Fruit fly (Drosophila melanogaster) whole organism, embryonic: ENCODE measurements around the gene CG9662.
A peak's percentile ranks its signal among the peaks of the same experiment; 100 is the strongest.

Experiments
- CG10147 ChIP-seq: fragments of 200-800 bp; sonication (Bioruptor generic); optimal IDR thresholded peaks from 2 replicates; lab custom pipeline; 2019; ENCODE audit warnings: missing biosample characterization, mild to moderate bottlenecking, missing genetic modification characterization, moderate library complexity
- CG10274 ChIP-seq: fragments of 200-800 bp; sonication (Bioruptor generic); optimal IDR thresholded peaks from 3 replicates; lab custom pipeline; 2017; ENCODE audit warnings: missing biosample characterization, mild to moderate bottlenecking, missing genetic modification characterization
- CG12299 ChIP-seq: fragments of 200-800 bp; sonication (Bioruptor generic); optimal IDR thresholded peaks from 2 replicates; lab custom pipeline; 2018; ENCODE audit warnings: missing biosample characterization, mild to moderate bottlenecking, missing genetic modification characterization
- CG13775 ChIP-seq: fragments of 200-800 bp; sonication (Bioruptor generic); optimal IDR thresholded peaks from 3 replicates; lab custom pipeline; 2017; ENCODE audit warnings: missing biosample characterization, mild to moderate bottlenecking, missing genetic modification characterization
- CG15479 ChIP-seq: fragments of 200-800 bp; sonication (Bioruptor generic); optimal IDR thresholded peaks from 3 replicates; lab custom pipeline; 2019; ENCODE audit warnings: missing biosample characterization, mild to moderate bottlenecking, missing genetic modification characterization, moderate library complexity
- CG17568 ChIP-seq: fragments of 200-800 bp; sonication (Bioruptor generic); optimal IDR thresholded peaks from 2 replicates; lab custom pipeline; 2018; ENCODE audit warnings: missing biosample characterization, mild to moderate bottlenecking, missing genetic modification characterization, moderate library complexity
- CG18619 ChIP-seq: fragments of 200-800 bp; sonication (Bioruptor generic); optimal IDR thresholded peaks from 3 replicates; lab custom pipeline; 2017; ENCODE audit warnings: missing biosample characterization, mild to moderate bottlenecking, missing genetic modification characterization
- CG33557 ChIP-seq: fragments of 200-800 bp; sonication (Bioruptor generic); optimal IDR thresholded peaks from 2 replicates; lab custom pipeline; 2019; ENCODE audit warnings: missing biosample characterization, mild to moderate bottlenecking, missing genetic modification characterization, moderate library complexity
- CG34376 ChIP-seq: fragments of 200-800 bp; sonication (Bioruptor generic); optimal IDR thresholded peaks from 2 replicates; lab custom pipeline; 2018; ENCODE audit warnings: missing biosample characterization, mild to moderate bottlenecking, missing genetic modification characterization
- CG4404 ChIP-seq: fragments of 200-800 bp; sonication (Bioruptor generic); IDR thresholded peaks from 2 replicates; pipeline ENCODE4 v1.3.6; 2022; ENCODE audit warnings: missing biosample characterization, missing genetic modification characterization
- CG4854 ChIP-seq: fragments of 200-800 bp; sonication (Bioruptor generic); optimal IDR thresholded peaks from 2 replicates; lab custom pipeline; 2016; ENCODE audit warnings: missing biosample characterization, missing genetic modification characterization, inconsistent platforms
- CG5180 ChIP-seq: fragments of 200-800 bp; sonication (Bioruptor generic); optimal IDR thresholded peaks from 3 replicates; lab custom pipeline; 2017; ENCODE audit warnings: missing biosample characterization, missing genetic modification characterization, mild to moderate bottlenecking, moderate library complexity, missing genetic modification reagents
- CG7786 ChIP-seq: fragments of 200-800 bp; sonication (Bioruptor generic); optimal IDR thresholded peaks from 2 replicates; lab custom pipeline; 2016; ENCODE audit warnings: missing biosample characterization, missing genetic modification characterization
- CG9215 ChIP-seq: fragments of 200-800 bp; sonication (Bioruptor generic); IDR thresholded peaks from 2 replicates; pipeline ENCODE4 v1.3.6; 2022; ENCODE audit warnings: missing biosample characterization, missing genetic modification characterization
- CG9727 ChIP-seq: fragments of 200-800 bp; sonication (Bioruptor generic); optimal IDR thresholded peaks from 3 replicates; lab custom pipeline; 2017; ENCODE audit warnings: missing biosample characterization, mild to moderate bottlenecking, missing genetic modification characterization
- Deaf1 ChIP-seq: fragments of 200-800 bp; optimal IDR thresholded peaks from 3 replicates; lab custom pipeline; 2019; ENCODE audit warnings: missing biosample characterization, mild to moderate bottlenecking, missing genetic modification characterization, moderate library complexity
- Elba2 ChIP-seq: fragments of 200-800 bp; sonication (Bioruptor generic); optimal IDR thresholded peaks from 3 replicates; lab custom pipeline; 2016; ENCODE audit warnings: missing biosample characterization, missing genetic modification characterization
- Gsc ChIP-seq: fragments of 200-800 bp; sonication (Bioruptor generic); IDR thresholded peaks from 2 replicates; pipeline ENCODE4 v1.3.6; 2022; ENCODE audit warnings: missing biosample characterization, missing genetic modification characterization
- HHEX ChIP-seq: fragments of 200-800 bp; sonication (Bioruptor generic); optimal IDR thresholded peaks from 3 replicates; lab custom pipeline; 2017; ENCODE audit warnings: missing biosample characterization, mild to moderate bottlenecking, missing genetic modification characterization, missing genetic modification reagents
- Hand ChIP-seq: fragments of 200-800 bp; sonication (Bioruptor generic); optimal IDR thresholded peaks from 2 replicates; lab custom pipeline; 2017; ENCODE audit warnings: mild to moderate bottlenecking, missing biosample characterization, missing genetic modification reagents, missing genetic modification characterization
- Hsf ChIP-seq: fragments of 200-800 bp; sonication (Bioruptor generic); optimal IDR thresholded peaks from 3 replicates; lab custom pipeline; 2016; ENCODE audit warnings: missing biosample characterization, missing genetic modification characterization
- Lpt ChIP-seq: fragments of >200 bp; optimal IDR thresholded peaks from 2 replicates; lab custom pipeline; 2018; ENCODE audit warnings: missing biosample characterization, missing genetic modification characterization
- Opbp ChIP-seq: fragments of 200-800 bp; sonication (Bioruptor generic); IDR thresholded peaks from 3 replicates; pipeline ENCODE4 v1.3.6; 2022; ENCODE audit warnings: missing biosample characterization, missing genetic modification characterization; ENCODE audit not compliant: partially characterized antibody
- Ravus ChIP-seq: fragments of 200-800 bp; sonication (Bioruptor generic); IDR thresholded peaks from 2 replicates; pipeline ENCODE4 v1.3.6; 2022; ENCODE audit warnings: missing biosample characterization, missing genetic modification characterization
- Side ChIP-seq: fragments of 200-800 bp; sonication (Bioruptor generic); optimal IDR thresholded peaks from 2 replicates; lab custom pipeline; 2016; ENCODE audit warnings: missing biosample characterization, missing genetic modification characterization
- al ChIP-seq: fragments of 200-800 bp; sonication (Bioruptor generic); IDR thresholded peaks from 2 replicates; pipeline ENCODE4 v1.3.6; 2022; ENCODE audit warnings: missing biosample characterization, missing genetic modification characterization
- az2 ChIP-seq: fragments of 200-800 bp; sonication (Bioruptor generic); optimal IDR thresholded peaks from 3 replicates; lab custom pipeline; 2016; ENCODE audit warnings: missing biosample characterization, missing genetic modification characterization
- bbx ChIP-seq: fragments of 200-800 bp; sonication (Bioruptor generic); IDR thresholded peaks from 2 replicates; pipeline ENCODE4 v1.3.6; 2022; ENCODE audit warnings: missing biosample characterization, missing genetic modification characterization; ENCODE audit not compliant: partially characterized antibody
- cad ChIP-seq: fragments of >200 bp; optimal IDR thresholded peaks from 2 replicates; lab custom pipeline; 2017; ENCODE audit warnings: missing biosample characterization, missing genetic modification characterization
- dan ChIP-seq: fragments of 200-800 bp; sonication (Bioruptor generic); IDR thresholded peaks from 2 replicates; pipeline ENCODE4 v1.3.6; 2022; ENCODE audit warnings: missing biosample characterization, missing genetic modification characterization
- dati ChIP-seq: fragments of 200-800 bp; sonication (Bioruptor generic); IDR thresholded peaks from 2 replicates; pipeline ENCODE4 v1.3.6; 2022; ENCODE audit warnings: missing biosample characterization, missing genetic modification characterization
- eve ChIP-seq, 2 experiments: fragments of >200 bp; optimal IDR thresholded peaks; 2 replicates each; lab custom pipeline; 2017; ENCODE audit warnings: missing biosample characterization in 2 of 2, missing genetic modification characterization in 2 of 2
- exex ChIP-seq: fragments of 200-800 bp; sonication (Bioruptor generic); optimal IDR thresholded peaks from 4 replicates; lab custom pipeline; 2018; ENCODE audit warnings: missing biosample characterization, mild to moderate bottlenecking, missing genetic modification characterization, moderate library complexity
- gsb-n ChIP-seq: fragments of 200-800 bp; sonication (Bioruptor generic); optimal IDR thresholded peaks from 3 replicates; lab custom pipeline; 2018; ENCODE audit warnings: missing biosample characterization, mild to moderate bottlenecking, missing genetic modification characterization
- her ChIP-seq: fragments of 200-800 bp; sonication (Bioruptor generic); optimal IDR thresholded peaks from 2 replicates; lab custom pipeline; 2016; ENCODE audit warnings: missing biosample characterization, missing genetic modification characterization
- hkb ChIP-seq, 2 experiments: fragments of 200-800 bp in 1 of 2; fragments of >200 bp in 1 of 2; sonication (Bioruptor generic) in 1 of 2; IDR thresholded peaks in 1 of 2; optimal IDR thresholded peaks in 1 of 2; 2 replicates each; pipeline versions ENCODE4 v1.3.6 to Lab custom; 2017 to 2022; ENCODE audit warnings: missing biosample characterization in 1 of 2, missing genetic modification characterization in 1 of 2
- insv ChIP-seq, 2 experiments: fragments of 200-800 bp; sonication (Bioruptor generic); optimal IDR thresholded peaks; 3 replicates each; lab custom pipeline; 2016 to 2018; ENCODE audit warnings: missing biosample characterization in 2 of 2, missing genetic modification characterization in 2 of 2
- inv ChIP-seq: fragments of 200-800 bp; sonication (Bioruptor generic); IDR thresholded peaks from 2 replicates; pipeline ENCODE4 v1.3.6; 2022; ENCODE audit warnings: missing biosample characterization, missing genetic modification characterization; ENCODE audit not compliant: partially characterized antibody
- lilli ChIP-seq: fragments of 200-800 bp; sonication (Bioruptor generic); optimal IDR thresholded peaks from 3 replicates; lab custom pipeline; 2016; ENCODE audit warnings: missing biosample characterization, missing genetic modification characterization
- mld ChIP-seq: fragments of 200-800 bp; sonication (Bioruptor generic); IDR thresholded peaks from 3 replicates; pipeline ENCODE4 v1.3.6; 2022; ENCODE audit warnings: missing biosample characterization, missing genetic modification characterization; ENCODE audit not compliant: partially characterized antibody
- nom ChIP-seq: fragments of 200-800 bp; sonication (Bioruptor generic); optimal IDR thresholded peaks from 2 replicates; lab custom pipeline; 2017; ENCODE audit warnings: missing biosample characterization, missing genetic modification characterization, mild to moderate bottlenecking, moderate library complexity, missing genetic modification reagents
- ro ChIP-seq: fragments of 200-800 bp; sonication (Bioruptor generic); IDR thresholded peaks from 2 replicates; pipeline ENCODE4 v1.3.6; 2022; ENCODE audit warnings: missing biosample characterization, missing genetic modification characterization
- salm ChIP-seq: fragments of 200-800 bp; sonication (Bioruptor generic); optimal IDR thresholded peaks from 2 replicates; lab custom pipeline; 2018; ENCODE audit warnings: missing biosample characterization, mild to moderate bottlenecking, missing genetic modification characterization
- schlank ChIP-seq: fragments of 200-800 bp; sonication (Bioruptor generic); optimal IDR thresholded peaks from 2 replicates; lab custom pipeline; 2018; ENCODE audit warnings: missing biosample characterization, mild to moderate bottlenecking, missing genetic modification characterization
- slou ChIP-seq: fragments of 200-800 bp; sonication (Bioruptor generic); optimal IDR thresholded peaks from 3 replicates; lab custom pipeline; 2016; ENCODE audit warnings: missing biosample characterization, missing genetic modification characterization
- slp2 ChIP-seq: fragments of 200-800 bp; sonication (Bioruptor generic); optimal IDR thresholded peaks from 2 replicates; lab custom pipeline; 2016; ENCODE audit warnings: missing biosample characterization, missing genetic modification characterization
- sr ChIP-seq: fragments of 200-800 bp; sonication (Bioruptor generic); IDR thresholded peaks from 3 replicates; pipeline ENCODE4 v1.3.6; 2022; ENCODE audit warnings: missing biosample characterization, missing genetic modification characterization
- tio ChIP-seq: fragments of 200-800 bp; sonication (Bioruptor generic); optimal IDR thresholded peaks from 2 replicates; lab custom pipeline; 2017; ENCODE audit warnings: missing biosample characterization, missing genetic modification characterization, inconsistent platforms
- trem ChIP-seq: fragments of 200-800 bp; optimal IDR thresholded peaks from 3 replicates; lab custom pipeline; 2019; ENCODE audit warnings: missing biosample characterization, mild to moderate bottlenecking, missing genetic modification characterization, moderate library complexity

The CG9662 gene

DNA sequence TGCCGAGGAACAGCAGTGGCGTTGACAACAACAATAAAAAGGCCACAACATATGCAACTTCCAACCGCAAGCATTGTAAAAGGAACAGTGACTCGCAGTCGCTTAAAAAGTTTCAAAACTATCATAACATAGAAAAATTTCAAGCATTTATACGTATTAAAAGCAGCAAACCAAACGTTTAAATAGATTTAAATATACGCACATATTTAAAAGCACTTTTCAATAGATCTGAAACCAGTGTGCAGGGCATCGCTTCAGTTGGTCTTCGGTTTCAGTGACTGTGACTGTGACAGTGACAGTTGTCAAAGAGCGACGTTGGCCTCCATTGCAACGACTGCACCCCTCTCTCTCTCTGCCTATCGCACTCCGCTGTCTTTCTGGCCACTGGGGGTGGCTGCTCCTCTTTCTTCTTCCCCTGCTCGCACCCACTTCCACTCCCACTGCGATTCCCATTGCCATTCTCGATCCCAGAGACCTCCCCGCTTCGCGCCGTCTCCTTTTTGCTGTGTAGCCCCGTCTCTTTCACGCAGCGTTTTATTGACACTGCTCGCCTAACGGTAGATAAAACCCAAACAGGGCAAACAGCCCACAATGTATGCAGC is 28.3 kb downstream of the CG9662 start (continued):
- TF ChIP-seq Hsf (GFP tag; lab: Kevin White, UChicago) = peak; percentile 51
- peak; percentile 72 for TF ChIP-seq CG5180 (GFP tag; lab: Kevin White, UChicago)
- TF ChIP-seq CG7786 (GFP tag; lab: Kevin White, UChicago) = peak; percentile 44
- peak; percentile 61 for TF ChIP-seq HHEX (GFP tag; lab: Kevin White, UChicago)
- TF ChIP-seq Elba2 (GFP tag; lab: Kevin White, UChicago) = no peak
- TF ChIP-seq Lpt (GFP tag; lab: Kevin White, UChicago) = no peak
- no peak for TF ChIP-seq CG33557
- no peak for TF ChIP-seq Ravus (GFP tag; lab: Robert Waterston, UW)
- peak; percentile 5 for TF ChIP-seq CG13775 (GFP tag; lab: Kevin White, UChicago)
- TF ChIP-seq Side (GFP tag; lab: Kevin White, UChicago) = peak; percentile 21
- peak; percentile 1 for TF ChIP-seq CG10147 (GFP tag; lab: Kevin White, UChicago)
- TF ChIP-seq CG15479 = no peak
- TF ChIP-seq sr = peak; percentile 75; the same call in 2 of the 3 replicates
- TF ChIP-seq CG18619 = peak; percentile 33
- peak; percentile 66 for TF ChIP-seq salm (tag; lab: Kevin White, UChicago)
- peak; percentile 23 for TF ChIP-seq her (GFP tag; lab: Kevin White, UChicago)
- peak in 1 of 2 experiments; percentile 88 for TF ChIP-seq eve (GFP tag; optimal IDR thresholded peaks at IDR 0.05; lab: Kevin White, UChicago)
- no peak for TF ChIP-seq Hand (GFP tag; lab: Kevin White, UChicago)
- peak; percentile 29; the same call in 1 of the 2 replicates for TF ChIP-seq CG9215 (GFP tag; lab: Robert Waterston, UW)
- no peak for TF ChIP-seq CG34376 (GFP tag; lab: Kevin White, UChicago)
- peak; percentile 83 for TF ChIP-seq slp2
- peak; percentile 60; the same call in 1 of the 2 replicates for TF ChIP-seq dan (GFP tag; lab: Robert Waterston, UW)
- peak; percentile 35 for TF ChIP-seq Deaf1 (tag; lab: Kevin White, UChicago)
- no peak for TF ChIP-seq schlank (tag; lab: Kevin White, UChicago)
- peak; percentile 6 for TF ChIP-seq CG10274 (GFP tag; lab: Kevin White, UChicago)
- peak; percentile 31 for TF ChIP-seq CG17568 (GFP tag; lab: Kevin White, UChicago)
- no peak for TF ChIP-seq mld (GFP tag; lab: Robert Waterston, UW)
- peak; percentile 71 for TF ChIP-seq dati
- no peak for TF ChIP-seq slou
- peak; percentile 79 for TF ChIP-seq nom (GFP tag; lab: Kevin White, UChicago)
- peak; percentile 65; the same call in 1 of the 2 replicates for TF ChIP-seq ro (GFP tag; lab: Robert Waterston, UW)
- no peak for TF ChIP-seq inv (GFP tag; lab: Robert Waterston, UW)
- TF ChIP-seq trem = peak; percentile 71
- 0 out of 2 replicates have a peak, but pooled peaks have one; percentile 32 for TF ChIP-seq bbx (GFP tag; lab: Robert Waterston, UW)
- no peak for TF ChIP-seq Opbp (GFP tag; lab: Robert Waterston, UW)
- TF ChIP-seq az2 = peak; percentile 80
- TF ChIP-seq CG9727 = peak; percentile 41
- TF ChIP-seq gsb-n (tag; lab: Kevin White, UChicago) = peak; percentile 81
- peak; percentile 61 for TF ChIP-seq tio (GFP tag; lab: Kevin White, UChicago)
- TF ChIP-seq al (GFP tag; lab: Robert Waterston, UW) = 0 out of 2 replicates have a peak, but pooled peaks have one; percentile 40
- TF ChIP-seq exex = no peak
- no peak for TF ChIP-seq insv (GFP tag; optimal IDR thresholded peaks at IDR 0.05; lab: Kevin White, UChicago)
- peak; percentile 77 for TF ChIP-seq Gsc (GFP tag; lab: Robert Waterston, UW)
- TF ChIP-seq CG12299 (tag; lab: Kevin White, UChicago) = peak; percentile 14
- peak; percentile 24 for TF ChIP-seq CG4854 (GFP tag; lab: Kevin White, UChicago)
- no peak for TF ChIP-seq hkb (optimal IDR thresholded peaks at IDR 0.05; lab: Kevin White, UChicago)
- TF ChIP-seq hkb (GFP tag; IDR thresholded peaks at IDR 0.05; lab: Robert Waterston, UW) = peak; percentile 91
- peak; percentile 61 for TF ChIP-seq CG4404 (GFP tag; lab: Robert Waterston, UW)
- peak; percentile 32 for TF ChIP-seq lilli
- no peak for TF ChIP-seq cad (GFP tag; lab: Kevin White, UChicago)
